Worm (Caenorhabditis elegans) whole organism, L1 larva: Measurements from ENCODE around the gene miz-1.

Experiments
- Y116A8C.19 ChIP-seq: sonication (generic microtip); optimal IDR thresholded peaks from 2 replicates; lab custom pipeline; 2016; ENCODE audit warnings: missing compliant biosample characterization, missing genetic modification characterization, borderline replicate concordance
- dpl-1 ChIP-seq, 3 experiments: fragments of 150-350 bp in 2 of 3; sonication (generic microtip) in 1 of 3; optimal IDR thresholded peaks; 2 replicates each; lab custom pipeline; 2014 to 2017; ENCODE audit warnings: missing biosample characterization in 3 of 3, missing genetic modification characterization in 3 of 3, missing genetic modification reagents in 3 of 3
- efl-1 ChIP-seq, 4 experiments: fragments of 150-350 bp; optimal IDR thresholded peaks in 3 of 4; peaks in 1 of 4; 1 replicate in 1 of 4; 2 replicates in 3 of 4; lab custom pipeline; 2014; ENCODE audit warnings: missing biosample characterization in 2 of 4, missing genetic modification characterization in 2 of 4, missing genetic modification reagents in 2 of 4
- efl-3 ChIP-seq: fragments of 200-800 bp; sonication (Bioruptor generic); optimal IDR thresholded peaks from 2 replicates; lab custom pipeline; 2018; ENCODE audit warnings: mild to moderate bottlenecking, missing genetic modification characterization, missing compliant biosample characterization
- hlh-17 ChIP-seq: fragments of 200-800 bp; sonication (Bioruptor generic); optimal IDR thresholded peaks from 2 replicates; lab custom pipeline; 2018; ENCODE audit warnings: missing genetic modification characterization, mild to moderate bottlenecking, missing compliant biosample characterization, moderate library complexity, borderline replicate concordance
- nhr-76 ChIP-seq: sonication (generic microtip); optimal IDR thresholded peaks from 2 replicates; lab custom pipeline; 2017; ENCODE audit warnings: missing biosample characterization, missing genetic modification characterization
- tlp-1 ChIP-seq: fragments of 150-350 bp; optimal IDR thresholded peaks from 2 replicates; lab custom pipeline; 2014; ENCODE audit warnings: missing biosample characterization, missing genetic modification characterization
- zip-4 ChIP-seq: fragments of 200-800 bp; sonication (Bioruptor generic); optimal IDR thresholded peaks from 2 replicates; lab custom pipeline; 2018; ENCODE audit warnings: mild to moderate bottlenecking, missing genetic modification characterization, moderate library complexity, missing compliant biosample characterization

ce11 chrIV:10786731-10787130 lies 25.5 kb upstream of the miz-1 start, which contains the start of gene srd-7:
- TF ChIP-seq efl-1 (optimal IDR thresholded peaks at IDR 0.05; lab: Kevin White, UChicago) (no peak), efl-1 (GFP tag; optimal IDR thresholded peaks at IDR 0.05 in 1 of 2; lab: Kevin White, UChicago) (peak in 1 of 2 experiments; percentile 29), zip-4 (GFP tag; lab: Kevin White, UChicago) (no peak), nhr-76 (no peak), efl-3 (GFP tag; lab: Kevin White, UChicago) (no peak), dpl-1 (GFP tag; optimal IDR thresholded peaks at IDR 0.05; lab: Kevin White, UChicago) (no peak), tlp-1 (tag; lab: Kevin White, UChicago) (no peak), hlh-17 (GFP tag; lab: Kevin White, UChicago) (no peak), Y116A8C.19 (tag; lab: Kevin White, UChicago) (no peak)
